Worm (Caenorhabditis elegans): ENCODE results near the gene fkh-9.

- TF ChIP-seq him-1 (tag; optimal IDR thresholded peaks at IDR 0.05) (no peak), W03F9.2 (tag; optimal IDR thresholded peaks at IDR 0.05) (no peak), dao-5 (tag; optimal IDR thresholded peaks at IDR 0.05) (no peak)
Observed at ce11 chrX:3798288-3798687, 28.5 kb downstream of the fkh-9 start.

All from whole organism, L4/young adult.